Worm (Caenorhabditis elegans): ENCODE data around the gene Y49F6A.11.

DNA sequence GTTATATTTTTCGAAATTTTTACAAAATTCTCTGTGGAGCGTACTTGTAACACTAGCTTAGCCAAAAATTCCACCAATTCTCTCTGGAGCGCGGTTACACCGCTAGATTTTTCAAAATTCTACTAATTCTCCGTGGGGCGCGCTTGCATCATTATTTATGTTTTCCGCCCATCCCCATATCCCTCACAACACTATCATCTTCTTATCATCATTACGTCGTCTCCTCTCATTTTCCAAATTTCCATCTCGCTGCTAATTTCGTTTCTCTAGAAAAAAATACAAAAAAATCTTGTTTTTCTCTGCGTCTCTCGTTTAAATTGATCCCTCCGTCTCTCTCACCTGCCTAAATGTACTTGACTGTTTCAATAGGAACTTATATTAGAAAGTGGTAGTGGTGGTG, 43.3 kb downstream of the Y49F6A.11 start:
- TF ChIP-seq aly-1 (tag; optimal IDR thresholded peaks at IDR 0.05) (no peak), hmg-4 (GFP tag; optimal IDR thresholded peaks at IDR 0.05) (no peak)
